Fruit fly (Drosophila melanogaster) whole organism, adult: ENCODE measurements around the gene CG31157.

Experiments
- CG11617 ChIP-seq: fragments of 200-800 bp; sonication (Bioruptor generic); optimal IDR thresholded peaks from 2 replicates; lab custom pipeline; 2017; ENCODE audit warnings: mild to moderate bottlenecking, missing biosample characterization, missing genetic modification reagents, missing genetic modification characterization
- CG14711 ChIP-seq: fragments of 200-800 bp; sonication (Bioruptor generic); optimal IDR thresholded peaks from 2 replicates; lab custom pipeline; 2018; ENCODE audit warnings: missing biosample characterization, mild to moderate bottlenecking, missing genetic modification characterization, moderate library complexity
- CG33017 ChIP-seq: fragments of 200-800 bp; sonication (Bioruptor generic); optimal IDR thresholded peaks from 2 replicates; lab custom pipeline; 2018; ENCODE audit warnings: missing biosample characterization, mild to moderate bottlenecking, missing genetic modification characterization, moderate library complexity
- CG7101 ChIP-seq: fragments of 200-800 bp; sonication (Bioruptor generic); optimal IDR thresholded peaks from 2 replicates; lab custom pipeline; 2018; ENCODE audit warnings: missing biosample characterization, mild to moderate bottlenecking, missing genetic modification characterization, moderate library complexity
- Clk ChIP-seq: fragments of 200-800 bp; sonication (Bioruptor generic); optimal IDR thresholded peaks from 2 replicates; lab custom pipeline; 2017; ENCODE audit warnings: missing biosample characterization, missing genetic modification characterization
- Crg-1 ChIP-seq: fragments of 200-800 bp; sonication (Bioruptor generic); optimal IDR thresholded peaks from 2 replicates; lab custom pipeline; 2016; ENCODE audit warnings: missing biosample characterization, missing genetic modification characterization
- Hr96 ChIP-seq: fragments of 200-800 bp; sonication (Bioruptor generic); optimal IDR thresholded peaks from 2 replicates; lab custom pipeline; 2016; ENCODE audit warnings: missing biosample characterization, missing genetic modification characterization
- bab1 ChIP-seq: fragments of 200-800 bp; sonication (Bioruptor generic); optimal IDR thresholded peaks from 3 replicates; lab custom pipeline; 2019; ENCODE audit warnings: missing biosample characterization, mild to moderate bottlenecking, missing genetic modification characterization, moderate library complexity
- cic ChIP-seq: fragments of 200-800 bp; sonication (Bioruptor generic); optimal IDR thresholded peaks from 2 replicates; lab custom pipeline; 2017; ENCODE audit warnings: missing biosample characterization, mild to moderate bottlenecking, missing genetic modification characterization, moderate library complexity
- cnc ChIP-seq, 2 experiments: fragments of >200 bp; optimal IDR thresholded peaks; 2 replicates each; lab custom pipeline; 2017
- kay ChIP-seq: fragments of 200-800 bp; sonication (Bioruptor generic); peaks from one replicate; lab custom pipeline; 2016; ENCODE audit warnings: missing biosample characterization, missing genetic modification characterization, borderline replicate concordance
- pad ChIP-seq: fragments of 200-800 bp; sonication (Bioruptor generic); optimal IDR thresholded peaks from 3 replicates; lab custom pipeline; 2017; ENCODE audit warnings: missing biosample characterization, missing genetic modification characterization, mild to moderate bottlenecking, moderate library complexity, missing genetic modification reagents
- tj ChIP-seq: fragments of 200-800 bp; sonication (Bioruptor generic); optimal IDR thresholded peaks from 3 replicates; lab custom pipeline; 2017; ENCODE audit warnings: missing biosample characterization, mild to moderate bottlenecking, missing genetic modification characterization, moderate library complexity

DNA sequence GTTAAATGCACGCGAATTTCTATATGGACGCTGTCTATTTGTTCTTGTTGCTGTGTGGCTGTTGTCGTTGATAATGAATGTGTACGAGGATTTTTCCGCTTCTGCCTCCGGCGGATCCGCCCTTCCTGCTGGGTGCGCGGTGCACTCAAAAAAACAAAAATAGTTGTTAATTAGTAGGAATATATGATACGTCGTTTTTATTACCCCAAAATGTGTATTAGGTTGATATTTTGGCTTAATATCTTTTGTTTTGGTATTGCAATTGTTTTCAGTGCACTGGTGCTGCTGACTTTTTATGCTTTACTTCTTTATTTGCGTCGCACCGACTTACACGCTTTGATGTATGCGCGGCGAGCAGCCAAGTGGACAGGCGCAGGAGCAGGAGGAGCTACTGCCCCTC is 44.1 kb downstream of the CG31157 start:
- TF ChIP-seq Clk (GFP tag; lab: Kevin White, UChicago), result no peak
- no peak for TF ChIP-seq tj (GFP tag; lab: Kevin White, UChicago)
- TF ChIP-seq Crg-1 (GFP tag; lab: Kevin White, UChicago), result no peak
- no peak for TF ChIP-seq cnc (optimal IDR thresholded peaks at IDR 0.05; lab: Kevin White, UChicago)
- no peak for TF ChIP-seq CG11617 (GFP tag; lab: Kevin White, UChicago)
- TF ChIP-seq pad (GFP tag; lab: Kevin White, UChicago), result no peak
- TF ChIP-seq CG7101 (tag; lab: Kevin White, UChicago), result no peak
- TF ChIP-seq CG14711 (tag; lab: Kevin White, UChicago), result no peak
- TF ChIP-seq CG33017 (tag; lab: Kevin White, UChicago), result no peak
- no peak for TF ChIP-seq cic (GFP tag; lab: Kevin White, UChicago)
- TF ChIP-seq bab1 (GFP tag; lab: Kevin White, UChicago), result no peak
- TF ChIP-seq kay, result no peak
- TF ChIP-seq Hr96 (GFP tag; lab: Kevin White, UChicago), result no peak
